Worm (Caenorhabditis elegans): ENCODE results near the gene mig-14.

mig-14 gene

DNA sequence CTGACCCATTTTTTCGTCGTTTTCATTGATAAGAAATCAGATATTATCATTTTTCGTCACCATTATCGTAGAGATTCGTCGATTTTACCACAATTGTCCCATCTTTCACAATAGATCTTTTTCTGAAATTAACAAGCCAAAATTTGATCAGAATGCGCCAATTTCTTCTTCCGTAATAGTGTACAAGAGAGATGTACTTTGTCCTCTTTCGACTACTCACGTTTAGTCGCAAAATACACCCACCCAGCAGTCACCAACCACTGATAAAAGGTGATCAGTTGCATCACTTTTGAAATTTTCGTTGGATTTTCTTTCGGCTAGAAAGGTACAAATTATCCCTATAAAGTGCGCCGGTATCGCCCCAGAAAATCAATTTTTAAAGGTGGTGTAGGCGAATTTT, 9.0 kb upstream of the mig-14 start:
- no peak for TF ChIP-seq nhr-237 (tag; optimal IDR thresholded peaks at IDR 0.05)
- no peak for TF ChIP-seq snpc-4 (tag; optimal IDR thresholded peaks at IDR 0.05)
- TF ChIP-seq unc-55 (GFP tag; optimal IDR thresholded peaks at IDR 0.05): no peak
- no peak for TF ChIP-seq lin-39 (tag; optimal IDR thresholded peaks at IDR 0.05)
- peak; percentile 25 for TF ChIP-seq nhr-129 (tag; optimal IDR thresholded peaks at IDR 0.05)

DNA sequence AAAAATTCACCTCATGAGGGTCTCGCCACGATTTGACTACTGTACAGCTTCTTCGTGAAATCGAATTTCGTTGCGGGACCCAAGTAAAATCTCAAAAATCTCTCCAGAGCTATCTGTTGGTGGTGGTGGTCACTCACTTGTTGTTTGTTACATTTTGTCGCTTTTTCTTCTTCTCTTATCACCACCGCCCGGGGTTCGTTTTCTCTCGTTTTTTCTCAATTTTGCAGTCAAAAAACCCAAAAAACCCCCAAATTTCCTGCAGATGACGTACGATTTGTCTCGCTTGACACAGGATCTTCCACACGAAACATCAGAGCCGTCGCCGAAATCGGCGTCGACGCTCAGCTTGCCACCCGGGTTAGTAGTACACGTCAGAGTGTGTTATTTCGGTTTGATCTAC, 5.4 kb upstream of the mig-14 start, which contains the start of gene R06B9.5:
Gene R06B9.5, plus strand, starts transcription at position 232 of the 400 bp plus-strand sequence.
- TF ChIP-seq ztf-1 (GFP tag; conservative IDR thresholded peaks at IDR 0.05) (no peak), nhr-12 (tag; optimal IDR thresholded peaks at IDR 0.05) (no peak), ZK546.5 (tag; optimal IDR thresholded peaks at IDR 0.05) (no peak), elt-3 (tag; optimal IDR thresholded peaks at IDR 0.05) (no peak), mbf-1 (tag; optimal IDR thresholded peaks at IDR 0.05) (no peak), F13H6.1 (tag; optimal IDR thresholded peaks at IDR 0.05) (no peak), mab-5 (tag; optimal IDR thresholded peaks at IDR 0.05) (no peak), egl-27 (tag; optimal IDR thresholded peaks at IDR 0.05) (no peak), zag-1 (tag; optimal IDR thresholded peaks at IDR 0.05) (no peak), nhr-77 (tag; optimal IDR thresholded peaks at IDR 0.05) (no peak), nhr-237 (tag; optimal IDR thresholded peaks at IDR 0.05) (no peak)

DNA sequence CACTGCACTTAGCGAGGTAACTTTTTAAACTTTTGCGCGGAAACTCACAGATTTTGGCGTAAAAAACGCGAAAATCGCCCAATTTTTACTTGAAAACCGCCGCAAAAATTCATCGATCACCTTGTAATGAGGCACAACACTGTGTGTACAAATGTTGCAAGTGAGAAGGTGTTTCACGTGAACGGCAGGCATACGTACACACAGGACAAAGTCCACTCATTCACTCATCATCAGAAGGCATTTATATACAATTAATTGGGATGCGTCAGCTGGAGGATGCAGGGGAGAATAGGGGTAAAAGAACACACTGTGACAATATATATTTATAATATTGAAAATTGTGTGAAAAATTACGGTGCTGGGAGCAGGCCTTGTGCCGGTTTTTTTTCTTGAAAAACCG, 4.6 kb upstream of the mig-14 start:
- TF ChIP-seq fos-1 (tag; optimal IDR thresholded peaks at IDR 0.05) (peak; percentile 22), snpc-4 (tag; optimal IDR thresholded peaks at IDR 0.05) (no peak), unc-39 (tag; optimal IDR thresholded peaks at IDR 0.05) (no peak), crh-2 (tag; optimal IDR thresholded peaks at IDR 0.05) (peak; percentile 1), nhr-129 (tag; optimal IDR thresholded peaks at IDR 0.05) (peak; percentile 14), nhr-77 (tag; optimal IDR thresholded peaks at IDR 0.05) (no peak), sma-9 (GFP tag; optimal IDR thresholded peaks at IDR 0.05) (peak; percentile 63), sma-9 (tag; optimal IDR thresholded peaks at IDR 0.05) (no peak), sma-3 (GFP tag; optimal IDR thresholded peaks at IDR 0.05) (peak; percentile 62)

DNA sequence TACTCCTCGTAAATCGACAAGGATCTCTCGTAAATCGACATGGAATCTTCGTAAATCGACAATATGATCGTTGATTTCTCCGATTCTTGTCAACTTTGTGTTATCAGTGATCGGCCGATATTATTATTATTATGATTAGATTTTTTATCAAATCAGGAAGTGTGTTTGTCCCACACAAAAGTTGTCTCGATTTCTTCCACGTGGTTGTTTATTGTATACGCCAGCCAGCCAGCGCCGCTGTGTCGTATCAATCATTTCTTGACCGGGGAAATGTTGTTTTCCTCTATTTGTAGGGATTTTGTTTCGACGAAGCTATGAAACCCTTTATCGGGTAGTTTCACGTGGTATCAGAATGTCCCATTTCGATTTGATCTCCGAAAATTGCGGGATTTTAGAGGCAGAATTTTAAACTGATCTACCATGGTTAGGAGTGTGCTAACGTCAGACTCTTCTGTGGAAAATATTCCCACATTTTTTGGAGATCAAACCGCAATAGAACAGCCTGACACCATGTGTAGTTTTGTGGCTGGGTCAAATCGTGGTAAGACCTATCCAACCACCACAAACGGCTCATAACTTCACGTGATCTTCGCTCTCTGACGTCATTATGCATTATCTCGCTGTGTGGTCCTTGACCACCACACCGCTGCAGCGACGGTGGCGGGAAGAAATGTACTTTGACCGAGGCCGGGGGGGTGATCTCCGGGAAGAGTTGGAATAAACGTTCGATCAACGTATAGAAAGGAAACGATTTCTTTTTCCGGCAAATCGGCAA, 3.6 kb upstream of the mig-14 start:
- no peak for TF ChIP-seq lin-13 (GFP tag; optimal IDR thresholded peaks at IDR 0.05)
- TF ChIP-seq fos-1 (tag; optimal IDR thresholded peaks at IDR 0.05): no peak
- TF ChIP-seq nhr-12 (tag; optimal IDR thresholded peaks at IDR 0.05): no peak
- no peak for TF ChIP-seq skn-1 (tag; optimal IDR thresholded peaks at IDR 0.05)
- TF ChIP-seq aly-2 (tag; optimal IDR thresholded peaks at IDR 0.05): no peak
- no peak for TF ChIP-seq ceh-16 (tag; optimal IDR thresholded peaks at IDR 0.05)
- TF ChIP-seq nhr-129 (tag; optimal IDR thresholded peaks at IDR 0.05): no peak
- no peak for TF ChIP-seq ztf-1 (GFP tag; conservative IDR thresholded peaks at IDR 0.05)
- TF ChIP-seq mbf-1 (tag; optimal IDR thresholded peaks at IDR 0.05): no peak
- no peak for TF ChIP-seq elt-3 (tag; optimal IDR thresholded peaks at IDR 0.05)
- peak; percentile 58 for TF ChIP-seq sma-3 (GFP tag; optimal IDR thresholded peaks at IDR 0.05)
- no peak for TF ChIP-seq nhr-11 (tag; optimal IDR thresholded peaks at IDR 0.05)
- no peak for TF ChIP-seq crh-2 (tag; optimal IDR thresholded peaks at IDR 0.05)
- TF ChIP-seq alr-1 (tag; optimal IDR thresholded peaks at IDR 0.05): no peak
- no peak for TF ChIP-seq unc-62 (GFP tag; optimal IDR thresholded peaks at IDR 0.05)
- TF ChIP-seq nhr-237 (tag; optimal IDR thresholded peaks at IDR 0.05): no peak
- no peak for TF ChIP-seq dmd-4 (tag; optimal IDR thresholded peaks at IDR 0.05)
- peak; percentile 51 for TF ChIP-seq nhr-21 (tag; optimal IDR thresholded peaks at IDR 0.05)
- no peak for TF ChIP-seq nhr-10 (tag; optimal IDR thresholded peaks at IDR 0.05)
- peak; percentile 1 for TF ChIP-seq ama-1 (optimal IDR thresholded peaks at IDR 0.05)
- no peak for TF ChIP-seq nhr-23 (tag; optimal IDR thresholded peaks at IDR 0.05)
- TF ChIP-seq lin-39 (tag; optimal IDR thresholded peaks at IDR 0.05): no peak
- no peak for TF ChIP-seq elt-1 (tag; optimal IDR thresholded peaks at IDR 0.05)
- no peak for TF ChIP-seq lsy-2 (tag; optimal IDR thresholded peaks at IDR 0.05)

DNA sequence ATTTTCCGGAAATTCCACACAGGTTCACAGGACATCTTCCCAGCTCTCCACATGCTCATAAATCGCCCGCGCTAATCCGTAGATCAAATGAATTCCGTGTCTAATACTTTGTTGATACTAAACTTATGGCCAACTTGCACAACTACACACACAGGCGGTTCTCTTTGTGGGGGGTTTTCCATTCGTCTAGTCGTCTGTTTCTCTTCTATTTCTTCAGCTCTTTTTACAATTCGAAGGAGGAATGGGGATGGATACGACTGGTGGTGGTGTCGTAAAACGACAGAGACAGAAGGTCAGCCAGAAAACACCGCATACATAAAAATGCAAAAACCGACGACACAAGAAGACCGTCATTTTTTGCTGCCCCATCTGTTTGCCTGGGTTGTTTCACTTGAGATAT, 2.1 kb upstream of the mig-14 start:
- TF ChIP-seq sma-9 (GFP tag; optimal IDR thresholded peaks at IDR 0.05) (no peak), sma-9 (tag; optimal IDR thresholded peaks at IDR 0.05) (no peak), unc-55 (GFP tag; optimal IDR thresholded peaks at IDR 0.05) (peak; percentile 23), nhr-23 (tag; optimal IDR thresholded peaks at IDR 0.05) (no peak), ZK546.5 (tag; optimal IDR thresholded peaks at IDR 0.05) (no peak), gmeb-1 (tag; optimal IDR thresholded peaks at IDR 0.05) (no peak), nhr-10 (tag; optimal IDR thresholded peaks at IDR 0.05) (no peak), nhr-129 (tag; optimal IDR thresholded peaks at IDR 0.05) (peak; percentile 12), ztf-1 (GFP tag; conservative IDR thresholded peaks at IDR 0.05) (no peak), F13H6.1 (tag; optimal IDR thresholded peaks at IDR 0.05) (no peak), alr-1 (tag; optimal IDR thresholded peaks at IDR 0.05) (no peak), crh-2 (tag; optimal IDR thresholded peaks at IDR 0.05) (no peak), nhr-77 (tag; optimal IDR thresholded peaks at IDR 0.05) (no peak), zag-1 (tag; optimal IDR thresholded peaks at IDR 0.05) (no peak), lsy-2 (tag; optimal IDR thresholded peaks at IDR 0.05) (peak in 1 of 2 experiments; percentile 22), unc-39 (tag; optimal IDR thresholded peaks at IDR 0.05) (no peak), C34F6.9 (tag; optimal IDR thresholded peaks at IDR 0.05) (no peak), aly-2 (tag; optimal IDR thresholded peaks at IDR 0.05) (no peak), ztf-11 (tag; optimal IDR thresholded peaks at IDR 0.05) (no peak), nhr-25 (tag; optimal IDR thresholded peaks at IDR 0.05) (peak; percentile 7)
